Worm (Caenorhabditis elegans): ENCODE results near the gene C56G2.5.

The C56G2.5 gene

DNA sequence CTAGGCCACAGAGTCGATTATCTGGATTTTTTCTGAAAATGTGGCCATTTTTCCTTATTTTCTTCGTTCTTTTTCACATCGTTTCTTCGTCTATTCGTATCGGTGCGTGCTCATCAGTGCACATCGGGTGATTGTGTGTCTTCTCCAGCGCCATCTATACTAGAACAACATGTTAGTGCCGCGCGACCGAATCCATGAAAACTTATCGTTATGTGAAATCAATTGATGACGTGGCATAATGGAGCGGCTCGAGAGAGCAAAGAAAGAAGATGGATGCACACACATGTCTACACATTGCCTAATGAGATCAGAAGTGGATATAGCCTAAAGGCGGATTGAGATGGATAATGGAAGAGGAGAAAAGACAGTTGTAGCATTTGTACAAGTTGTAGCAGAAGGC, 11.8 kb downstream of the C56G2.5 start:
- no peak for TF ChIP-seq med-1 (GFP tag; optimal IDR thresholded peaks at IDR 0.05; ENCODE audit: insufficient read depth)
- no peak for TF ChIP-seq tab-1 (GFP tag; IDR thresholded peaks at IDR 0.05)
- TF ChIP-seq T22C8.4 (GFP tag; IDR thresholded peaks at IDR 0.05), result no peak
- no peak for TF ChIP-seq ztf-29 (GFP tag; IDR thresholded peaks at IDR 0.05)
- no peak for TF ChIP-seq flt-1 (GFP tag; IDR thresholded peaks at IDR 0.05)
- no peak for TF ChIP-seq ztf-23 (GFP tag; IDR thresholded peaks at IDR 0.05)
- TF ChIP-seq klf-2 (GFP tag; conservative IDR thresholded peaks at IDR 0.05), result no peak
- TF ChIP-seq ref-1 (GFP tag; conservative IDR thresholded peaks at IDR 0.05), result no peak
- no peak for TF ChIP-seq cog-1 (tag; optimal IDR thresholded peaks at IDR 0.05)

DNA sequence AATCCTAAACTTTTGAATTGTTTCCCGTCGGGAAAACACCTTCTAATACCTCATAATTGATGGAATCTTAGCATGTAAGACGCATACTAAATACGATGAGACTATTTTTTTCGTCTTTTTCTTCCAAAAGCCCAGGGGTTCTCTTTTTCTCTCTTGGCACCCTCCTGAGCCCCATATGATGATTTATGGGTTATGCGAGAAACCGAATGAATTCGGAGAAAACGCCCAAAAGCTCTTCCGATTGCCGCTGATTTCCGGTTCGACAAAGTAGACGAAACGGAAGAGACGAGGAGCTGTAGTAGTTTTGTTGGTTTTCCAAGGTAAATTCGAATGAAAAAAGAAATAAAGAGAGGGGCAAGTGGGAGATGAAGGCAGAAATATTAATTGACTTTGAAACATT, 12.6 kb downstream of the C56G2.5 start:
- TF ChIP-seq T22C8.4 (GFP tag; IDR thresholded peaks at IDR 0.05), result no peak
- TF ChIP-seq ref-1 (GFP tag; conservative IDR thresholded peaks at IDR 0.05), result no peak
- TF ChIP-seq klf-2 (GFP tag; conservative IDR thresholded peaks at IDR 0.05), result no peak
- TF ChIP-seq tab-1 (GFP tag; IDR thresholded peaks at IDR 0.05), result no peak
- no peak for TF ChIP-seq med-1 (GFP tag; optimal IDR thresholded peaks at IDR 0.05; ENCODE audit: insufficient read depth)
- TF ChIP-seq cog-1 (tag; optimal IDR thresholded peaks at IDR 0.05), result no peak
- TF ChIP-seq flt-1 (GFP tag; IDR thresholded peaks at IDR 0.05), result no peak
- no peak for TF ChIP-seq ztf-23 (GFP tag; IDR thresholded peaks at IDR 0.05)
- no peak for TF ChIP-seq ztf-29 (GFP tag; IDR thresholded peaks at IDR 0.05)

DNA sequence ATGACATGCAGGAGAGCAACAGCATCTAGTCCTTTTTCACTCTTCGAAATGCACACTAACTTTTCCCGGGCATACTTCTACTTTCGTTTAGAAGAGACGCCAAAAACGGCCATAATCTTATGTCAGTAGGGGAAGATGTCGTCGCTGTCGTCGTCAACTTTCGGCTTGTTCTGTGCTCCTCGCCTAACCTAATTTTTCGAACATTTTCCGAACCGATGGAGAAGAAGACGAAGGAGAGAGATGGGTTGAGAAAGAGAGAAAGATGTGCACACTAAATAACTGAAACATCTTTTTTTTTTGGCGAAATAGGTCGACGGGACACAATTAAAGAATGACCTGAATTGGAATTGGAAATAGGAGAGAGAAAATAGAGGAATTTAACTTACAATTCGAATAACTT, 13.7 kb downstream of the C56G2.5 start:
- TF ChIP-seq med-1 (GFP tag; optimal IDR thresholded peaks at IDR 0.05; ENCODE audit: insufficient read depth) (no peak), ref-1 (GFP tag; conservative IDR thresholded peaks at IDR 0.05) (no peak), cog-1 (tag; optimal IDR thresholded peaks at IDR 0.05) (no peak), T22C8.4 (GFP tag; IDR thresholded peaks at IDR 0.05) (no peak), klf-2 (GFP tag; conservative IDR thresholded peaks at IDR 0.05) (no peak), tab-1 (GFP tag; IDR thresholded peaks at IDR 0.05) (no peak), ztf-23 (GFP tag; IDR thresholded peaks at IDR 0.05) (no peak), flt-1 (GFP tag; IDR thresholded peaks at IDR 0.05) (no peak), ztf-29 (GFP tag; IDR thresholded peaks at IDR 0.05) (no peak)

DNA sequence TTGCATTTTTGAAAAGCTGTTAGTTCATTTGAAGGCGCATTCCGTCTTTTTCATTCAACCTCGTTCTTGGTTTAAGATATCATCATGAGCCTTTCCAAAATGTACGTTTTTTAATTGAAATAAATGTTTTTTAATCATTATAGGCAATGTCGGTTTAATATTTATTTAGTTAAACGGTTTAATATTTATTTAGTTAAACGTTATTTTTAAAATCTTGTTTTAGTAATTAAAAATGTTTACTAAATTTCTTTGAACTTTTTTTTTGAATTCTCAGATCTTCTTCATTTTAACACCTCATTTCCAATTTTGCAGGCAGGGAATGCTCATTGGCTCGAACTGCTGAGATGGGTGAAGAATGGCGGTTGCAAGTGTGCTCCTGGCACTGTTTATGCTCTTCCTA, 15.0 kb downstream of the C56G2.5 start, which contains the start of gene gar-2:
Gene gar-2, plus strand, starts transcription at position 301 of the 400 bp plus-strand sequence.
- no peak for TF ChIP-seq cog-1 (tag; optimal IDR thresholded peaks at IDR 0.05)
- no peak for TF ChIP-seq ztf-23 (GFP tag; IDR thresholded peaks at IDR 0.05)
- no peak for TF ChIP-seq ref-1 (GFP tag; conservative IDR thresholded peaks at IDR 0.05)
- no peak for TF ChIP-seq T22C8.4 (GFP tag; IDR thresholded peaks at IDR 0.05)
- TF ChIP-seq ztf-29 (GFP tag; IDR thresholded peaks at IDR 0.05), result no peak

DNA sequence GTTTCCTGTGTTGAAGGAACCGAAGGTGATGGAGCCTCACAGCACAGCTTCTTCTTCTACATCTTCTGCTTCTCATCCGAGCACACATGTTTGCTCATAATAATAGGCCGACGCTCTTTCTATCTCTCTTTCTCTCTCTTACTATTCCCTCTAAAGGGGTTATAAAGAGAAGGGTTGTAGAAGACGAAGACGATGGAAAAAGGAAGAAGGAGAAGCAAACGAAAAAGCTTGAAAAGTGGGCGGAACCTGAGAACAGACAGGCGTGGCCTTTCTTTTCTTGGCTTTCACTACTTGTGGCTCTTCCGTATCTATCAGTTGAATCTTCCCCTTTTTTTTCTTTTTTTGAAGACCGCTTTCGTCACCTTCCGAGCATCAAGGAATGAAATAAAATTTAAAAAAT, 16.2 kb downstream of the C56G2.5 start:
- no peak for TF ChIP-seq klf-2 (GFP tag; conservative IDR thresholded peaks at IDR 0.05)
- TF ChIP-seq ztf-23 (GFP tag; IDR thresholded peaks at IDR 0.05), result no peak
- no peak for TF ChIP-seq ztf-29 (GFP tag; IDR thresholded peaks at IDR 0.05)
- no peak for TF ChIP-seq tab-1 (GFP tag; IDR thresholded peaks at IDR 0.05)
- TF ChIP-seq flt-1 (GFP tag; IDR thresholded peaks at IDR 0.05), result no peak
- no peak for TF ChIP-seq cog-1 (tag; optimal IDR thresholded peaks at IDR 0.05)
- no peak for TF ChIP-seq med-1 (GFP tag; optimal IDR thresholded peaks at IDR 0.05; ENCODE audit: insufficient read depth)
- no peak for TF ChIP-seq ref-1 (GFP tag; conservative IDR thresholded peaks at IDR 0.05)
- TF ChIP-seq T22C8.4 (GFP tag; IDR thresholded peaks at IDR 0.05), result no peak

DNA sequence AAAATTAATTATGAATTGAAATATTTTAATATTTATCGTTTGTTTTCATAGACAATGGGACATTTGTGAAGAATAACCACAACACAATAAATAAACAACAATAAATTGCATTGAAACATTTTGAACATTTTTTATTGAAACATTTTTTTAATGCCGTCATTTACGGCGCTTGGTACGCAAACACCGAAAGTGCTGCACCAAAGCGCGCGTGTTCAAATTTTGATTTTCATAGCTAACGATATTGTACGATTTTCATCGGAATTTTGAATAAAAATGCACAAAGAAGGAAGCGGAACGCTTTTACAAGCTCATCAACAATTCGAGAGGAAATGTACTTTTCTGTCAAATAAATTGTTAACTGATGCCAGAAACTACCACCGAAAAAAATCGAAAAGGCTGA, 20.3 kb downstream of the C56G2.5 start:
- TF ChIP-seq med-1 (GFP tag; optimal IDR thresholded peaks at IDR 0.05; ENCODE audit: insufficient read depth), result no peak
- TF ChIP-seq ref-1 (GFP tag; conservative IDR thresholded peaks at IDR 0.05), result no peak
- no peak for TF ChIP-seq ztf-29 (GFP tag; IDR thresholded peaks at IDR 0.05)
- no peak for TF ChIP-seq ztf-23 (GFP tag; IDR thresholded peaks at IDR 0.05)
- no peak for TF ChIP-seq T22C8.4 (GFP tag; IDR thresholded peaks at IDR 0.05)
- no peak for TF ChIP-seq klf-2 (GFP tag; conservative IDR thresholded peaks at IDR 0.05)
- no peak for TF ChIP-seq tab-1 (GFP tag; IDR thresholded peaks at IDR 0.05)
- TF ChIP-seq flt-1 (GFP tag; IDR thresholded peaks at IDR 0.05), result no peak
- TF ChIP-seq cog-1 (tag; optimal IDR thresholded peaks at IDR 0.05), result no peak

DNA sequence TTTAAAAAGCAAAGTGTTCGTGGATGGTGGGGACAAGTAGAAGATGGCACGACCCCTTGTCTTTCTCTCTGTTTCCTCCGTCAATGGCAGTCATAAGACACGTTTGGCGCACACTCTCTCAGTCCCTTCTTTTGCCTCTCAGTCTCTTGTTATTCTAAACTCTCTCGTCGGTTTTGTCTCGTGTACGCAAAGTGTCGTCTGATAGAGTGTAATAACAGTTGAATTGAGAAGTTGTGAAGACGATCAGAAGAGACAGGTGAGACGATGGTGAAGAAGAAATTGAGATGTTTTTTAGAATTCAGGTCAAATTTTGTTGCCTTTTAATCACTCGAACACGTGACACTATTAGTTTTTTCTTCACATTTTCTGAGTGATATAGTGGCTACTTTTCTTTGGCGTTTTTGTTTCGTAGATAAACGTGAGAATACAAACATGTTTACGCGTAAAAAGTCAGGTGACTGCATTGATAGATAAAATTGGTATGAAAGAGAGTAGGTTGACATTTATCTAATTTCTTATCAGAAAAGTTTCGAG, 20.9 kb downstream of the C56G2.5 start, which contains the start of gene F47D12.9:
Gene F47D12.9, minus strand, starts transcription at position 267 of the 534 bp plus-strand sequence.
- no peak for TF ChIP-seq T22C8.4 (GFP tag; IDR thresholded peaks at IDR 0.05)

DNA sequence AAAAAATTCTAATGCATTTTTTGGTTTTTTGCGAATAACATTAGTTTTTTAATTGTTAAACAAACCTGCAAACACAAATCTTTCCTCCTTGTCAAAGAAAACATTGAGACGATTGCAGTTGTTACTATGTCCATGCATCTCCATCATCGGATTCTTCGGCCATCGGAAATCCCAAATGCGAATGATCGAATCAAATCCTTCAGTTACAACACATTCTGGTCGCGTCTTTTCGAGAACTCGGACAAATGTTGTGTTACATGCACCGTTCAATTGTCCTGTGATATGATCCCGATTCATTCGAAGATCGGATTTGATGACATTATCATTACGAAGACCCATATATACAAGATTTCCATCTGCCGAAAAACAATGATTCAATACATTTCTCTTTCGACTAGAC, 23.7 kb downstream of the C56G2.5 start:
- TF ChIP-seq ztf-29 (GFP tag; IDR thresholded peaks at IDR 0.05) (no peak), T22C8.4 (GFP tag; IDR thresholded peaks at IDR 0.05) (no peak), med-1 (GFP tag; optimal IDR thresholded peaks at IDR 0.05; ENCODE audit: insufficient read depth) (no peak)

DNA sequence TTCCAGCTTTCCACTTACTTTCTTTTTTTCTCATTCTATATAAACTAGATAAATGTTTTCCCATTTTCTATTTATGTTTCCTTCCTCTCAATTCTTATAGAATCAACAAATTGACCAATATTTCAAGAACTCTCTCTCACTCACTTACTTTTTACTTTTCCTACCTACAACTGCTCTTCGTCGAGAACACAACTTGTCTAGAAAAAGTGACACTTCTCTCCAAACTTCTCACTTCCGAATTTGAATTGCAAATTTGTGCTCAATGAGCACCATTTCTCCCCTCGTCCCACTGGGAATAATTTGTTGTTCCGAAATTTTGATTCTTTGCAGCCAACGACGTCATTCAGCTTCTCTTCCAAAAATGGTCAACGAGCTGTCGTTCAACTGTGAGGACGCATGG, 25.9 kb downstream of the C56G2.5 start, which contains the start of gene F47D12.3:
Gene F47D12.3, plus strand, starts transcription at position 331 of the 400 bp plus-strand sequence.
- TF ChIP-seq T22C8.4 (GFP tag; IDR thresholded peaks at IDR 0.05), result no peak
- no peak for TF ChIP-seq flt-1 (GFP tag; IDR thresholded peaks at IDR 0.05)
- no peak for TF ChIP-seq med-1 (GFP tag; optimal IDR thresholded peaks at IDR 0.05; ENCODE audit: insufficient read depth)
- TF ChIP-seq ref-1 (GFP tag; conservative IDR thresholded peaks at IDR 0.05), result no peak
- no peak for TF ChIP-seq tab-1 (GFP tag; IDR thresholded peaks at IDR 0.05)
- no peak for TF ChIP-seq klf-2 (GFP tag; conservative IDR thresholded peaks at IDR 0.05)

DNA sequence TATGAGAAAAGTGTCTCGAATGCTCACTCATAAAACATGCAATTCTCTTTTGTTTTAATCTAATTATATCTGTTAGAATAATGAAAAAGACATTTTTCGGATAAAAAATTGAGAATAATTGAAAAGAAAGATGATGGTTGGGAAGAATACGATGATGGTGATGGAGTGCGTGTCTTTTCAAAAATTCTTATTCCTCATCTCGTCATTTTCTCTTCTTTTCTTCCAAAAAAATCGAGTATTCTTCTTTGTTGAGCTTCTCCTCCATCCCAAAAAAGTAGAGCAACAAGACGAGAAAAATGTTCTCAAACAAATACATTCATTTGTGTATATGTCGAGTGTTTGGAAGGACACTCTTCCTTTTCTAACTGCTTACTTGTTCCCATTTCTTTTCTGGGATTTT, 26.4 kb downstream of the C56G2.5 start:
- TF ChIP-seq T22C8.4 (GFP tag; IDR thresholded peaks at IDR 0.05) (no peak), ztf-23 (GFP tag; IDR thresholded peaks at IDR 0.05) (no peak), ztf-29 (GFP tag; IDR thresholded peaks at IDR 0.05) (no peak), tab-1 (GFP tag; IDR thresholded peaks at IDR 0.05) (no peak), med-1 (GFP tag; optimal IDR thresholded peaks at IDR 0.05; ENCODE audit: insufficient read depth) (no peak), cog-1 (tag; optimal IDR thresholded peaks at IDR 0.05) (no peak), klf-2 (GFP tag; conservative IDR thresholded peaks at IDR 0.05) (no peak), ref-1 (GFP tag; conservative IDR thresholded peaks at IDR 0.05) (no peak), flt-1 (GFP tag; IDR thresholded peaks at IDR 0.05) (no peak)

All from whole organism, midembryonic.